Fruit fly (Drosophila melanogaster): ENCODE measurements around the gene CG32102.

DNA sequence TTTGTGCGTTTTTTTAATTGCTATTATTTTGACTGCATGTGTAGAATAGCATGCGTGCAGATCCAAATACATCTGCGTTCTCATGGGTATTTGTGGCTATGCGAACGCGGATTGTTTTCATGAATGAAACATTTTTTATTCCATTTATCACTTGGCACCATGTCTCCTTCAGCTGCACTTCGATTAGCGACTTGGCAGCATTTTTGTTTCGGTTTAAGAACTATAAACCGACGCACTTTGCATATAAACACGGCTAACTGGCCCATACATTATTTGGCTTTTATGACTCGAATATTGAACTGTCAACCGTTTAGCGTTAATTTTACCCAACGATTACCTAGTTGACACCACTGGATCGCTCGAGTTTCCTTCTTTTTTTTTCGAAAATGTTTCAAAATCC is 14.9 kb upstream of the CG32102 start:
- TF ChIP-seq fd96Ca (GFP tag; IDR thresholded peaks at IDR 0.05) (no peak), CG10348 (GFP tag; IDR thresholded peaks at IDR 0.05) (no peak)
